Worm (Caenorhabditis elegans) whole organism, early embryonic: Measurements from ENCODE around the gene T14G8.4.

Experiments
- B0310.2 ChIP-seq: sonication (generic microtip); optimal IDR thresholded peaks from 2 replicates; lab custom pipeline; 2016; ENCODE audit warnings: mild to moderate bottlenecking, missing genetic modification characterization, missing compliant biosample characterization
- F13C5.2 ChIP-seq: sonication (generic microtip); optimal IDR thresholded peaks from 2 replicates; lab custom pipeline; 2017; ENCODE audit warnings: mild to moderate bottlenecking, missing genetic modification characterization, inconsistent platforms, missing compliant biosample characterization
- aly-1 ChIP-seq: sonication (generic microtip); optimal IDR thresholded peaks from 2 replicates; lab custom pipeline; 2016; ENCODE audit warnings: missing genetic modification characterization, missing compliant biosample characterization
- ama-1 ChIP-seq: fragments of 150-350 bp; optimal IDR thresholded peaks from 2 replicates; lab custom pipeline; 2014
- ceh-13 ChIP-seq: fragments of 200-800 bp; sonication (Bioruptor generic); optimal IDR thresholded peaks from 2 replicates; lab custom pipeline; 2018; ENCODE audit warnings: mild to moderate bottlenecking, missing genetic modification characterization, missing compliant biosample characterization
- ceh-36 ChIP-seq: sonication (generic microtip); optimal IDR thresholded peaks from 2 replicates; lab custom pipeline; 2016; ENCODE audit warnings: missing genetic modification characterization, inconsistent platforms, missing compliant biosample characterization
- ets-7 ChIP-seq: sonication (generic microtip); optimal IDR thresholded peaks from 2 replicates; lab custom pipeline; 2016; ENCODE audit warnings: missing genotype, missing genetic modification characterization, missing compliant biosample characterization
- flt-1 ChIP-seq: fragments of 200-800 bp; sonication (Bioruptor generic); IDR thresholded peaks from 2 replicates; pipeline ENCODE4 v1.3.6; 2022; ENCODE audit warnings: missing genetic modification characterization, missing compliant biosample characterization
- hmbx-1 ChIP-seq: sonication (generic microtip); optimal IDR thresholded peaks from 2 replicates; lab custom pipeline; 2016; ENCODE audit warnings: mild to moderate bottlenecking, missing genetic modification characterization, missing compliant biosample characterization
- hmg-4 ChIP-seq: fragments of 200-800 bp; sonication (Bioruptor generic); optimal IDR thresholded peaks from 2 replicates; lab custom pipeline; 2018; ENCODE audit warnings: mild to moderate bottlenecking, missing genetic modification characterization, missing compliant biosample characterization
- hnd-1 ChIP-seq: sonication (generic microtip); optimal IDR thresholded peaks from 2 replicates; lab custom pipeline; 2016; ENCODE audit warnings: missing genetic modification characterization, missing compliant biosample characterization
- pes-1 ChIP-seq: fragments of 200-800 bp; sonication (Bioruptor generic); IDR thresholded peaks from 2 replicates; pipeline ENCODE4 v1.3.6; 2022; ENCODE audit warnings: missing genetic modification reagents, missing genetic modification characterization, missing compliant biosample characterization
- scrt-1 ChIP-seq: fragments of 200-800 bp; sonication (Bioruptor generic); IDR thresholded peaks from 2 replicates; pipeline ENCODE4 v1.3.6; 2022; ENCODE audit warnings: missing genetic modification characterization, missing compliant biosample characterization
- sea-1 ChIP-seq: fragments of 200-800 bp; sonication (Bioruptor generic); conservative IDR thresholded peaks from 2 replicates; pipeline ENCODE4 v1.3.6; 2022; ENCODE audit warnings: missing genetic modification characterization, missing compliant biosample characterization
- tbx-11 ChIP-seq: fragments of 200-800 bp; sonication (Bioruptor generic); IDR thresholded peaks from 2 replicates; pipeline ENCODE4 v1.3.6; 2022; ENCODE audit warnings: missing genetic modification characterization, missing compliant biosample characterization
- tbx-37 ChIP-seq: fragments of 200-800 bp; sonication (Bioruptor generic); conservative IDR thresholded peaks from 2 replicates; pipeline ENCODE4 v1.3.6; 2022; ENCODE audit warnings: missing genetic modification reagents, missing genetic modification characterization, missing compliant biosample characterization
- tra-4 ChIP-seq: sonication (generic microtip); optimal IDR thresholded peaks from 2 replicates; lab custom pipeline; 2017; ENCODE audit warnings: missing genetic modification characterization, missing compliant biosample characterization

The T14G8.4 gene

ce11 chrX:12852575-12852974 lies 11.1 kb downstream of the T14G8.4 start, which contains the start of gene chd-3:
Gene chd-3 (minus strand): TSS chrX:12852601.
- no peak for TF ChIP-seq ceh-13
- no peak for TF ChIP-seq sea-1
- no peak for TF ChIP-seq ceh-36 (tag; lab: Kevin White, UChicago)
- no peak for TF ChIP-seq aly-1
- TF ChIP-seq B0310.2 (tag; lab: Kevin White, UChicago) = no peak
- TF ChIP-seq pes-1 (GFP tag; lab: Robert Waterston, UW) = no peak
- no peak for TF ChIP-seq flt-1 (GFP tag; lab: Robert Waterston, UW)
- no peak for TF ChIP-seq F13C5.2 (tag; lab: Kevin White, UChicago)
- TF ChIP-seq ama-1 (lab: Kevin White, UChicago) = no peak
- TF ChIP-seq scrt-1 (GFP tag; lab: Robert Waterston, UW) = no peak
- TF ChIP-seq hnd-1 = no peak
- no peak for TF ChIP-seq tra-4 (tag; lab: Kevin White, UChicago)
- no peak for TF ChIP-seq hmg-4 (GFP tag; lab: Kevin White, UChicago)
- TF ChIP-seq hmbx-1 (tag; lab: Kevin White, UChicago) = no peak
- no peak for TF ChIP-seq tbx-11 (GFP tag; lab: Robert Waterston, UW)
- no peak for TF ChIP-seq tbx-37
- TF ChIP-seq ets-7 (tag; lab: Kevin White, UChicago) = no peak

ce11 chrX:12846043-12846442 lies 17.7 kb downstream of the T14G8.4 start, which contains the start of gene C52G5.3:
Gene C52G5.3 (minus strand): TSS chrX:12846143.
- TF ChIP-seq ama-1 (lab: Kevin White, UChicago) (peak; percentile 49), ets-7 (tag; lab: Kevin White, UChicago) (no peak), ceh-36 (tag; lab: Kevin White, UChicago) (no peak), ceh-13 (no peak), tbx-11 (GFP tag; lab: Robert Waterston, UW) (no peak), flt-1 (GFP tag; lab: Robert Waterston, UW) (no peak)

- TF ChIP-seq flt-1 (GFP tag; lab: Robert Waterston, UW) (no peak), hmbx-1 (tag; lab: Kevin White, UChicago) (no peak), ceh-36 (tag; lab: Kevin White, UChicago) (no peak), tra-4 (tag; lab: Kevin White, UChicago) (no peak), pes-1 (GFP tag; lab: Robert Waterston, UW) (no peak), sea-1 (no peak), scrt-1 (GFP tag; lab: Robert Waterston, UW) (no peak), F13C5.2 (tag; lab: Kevin White, UChicago) (no peak), B0310.2 (tag; lab: Kevin White, UChicago) (no peak), ceh-13 (no peak), tbx-37 (no peak), ama-1 (lab: Kevin White, UChicago) (no peak), hnd-1 (no peak), aly-1 (no peak)
These were observed 19.5 kb downstream of the T14G8.4 start for ce11 chrX:12844170-12844569.

DNA sequence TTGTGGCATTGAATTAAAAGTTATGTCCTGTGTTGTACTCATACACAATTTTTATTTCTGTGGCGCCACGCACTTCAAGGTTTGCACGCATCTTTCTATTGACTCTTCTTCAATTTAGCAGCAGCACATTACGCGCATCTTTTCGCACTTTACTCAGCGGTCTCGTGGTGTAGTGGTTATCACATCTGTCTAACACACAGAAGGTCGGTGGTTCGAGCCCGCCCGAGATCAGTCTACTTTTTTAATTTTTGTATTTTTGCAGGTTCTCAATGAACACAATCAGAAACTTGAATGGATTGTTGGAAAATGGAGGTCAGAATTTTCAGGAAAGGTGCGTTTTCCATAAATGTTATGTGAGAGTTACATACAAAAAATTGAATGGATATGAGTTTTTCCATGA lies 20.2 kb downstream of the T14G8.4 start:
- peak; percentile 53 for TF ChIP-seq ceh-13
- no peak for TF ChIP-seq ets-7 (tag; lab: Kevin White, UChicago)
- TF ChIP-seq tbx-37 = peak; percentile 55
- peak; percentile 54 for TF ChIP-seq hmg-4 (GFP tag; lab: Kevin White, UChicago)
- no peak for TF ChIP-seq hnd-1
- TF ChIP-seq sea-1 = peak; percentile 70; the same call in 1 of the 2 replicates
- TF ChIP-seq F13C5.2 (tag; lab: Kevin White, UChicago) = peak; percentile 1
- TF ChIP-seq flt-1 (GFP tag; lab: Robert Waterston, UW) = peak; percentile 78
- peak; percentile 46 for TF ChIP-seq ceh-36 (tag; lab: Kevin White, UChicago)
- no peak for TF ChIP-seq aly-1
- TF ChIP-seq tbx-11 (GFP tag; lab: Robert Waterston, UW) = peak; percentile 63; the same call in 1 of the 2 replicates
- peak; percentile 1 for TF ChIP-seq hmbx-1 (tag; lab: Kevin White, UChicago)
- TF ChIP-seq B0310.2 (tag; lab: Kevin White, UChicago) = no peak
- TF ChIP-seq pes-1 (GFP tag; lab: Robert Waterston, UW) = peak; percentile 86
- TF ChIP-seq scrt-1 (GFP tag; lab: Robert Waterston, UW) = peak; percentile 61
- no peak for TF ChIP-seq tra-4 (tag; lab: Kevin White, UChicago)
- TF ChIP-seq ama-1 (lab: Kevin White, UChicago) = no peak

DNA sequence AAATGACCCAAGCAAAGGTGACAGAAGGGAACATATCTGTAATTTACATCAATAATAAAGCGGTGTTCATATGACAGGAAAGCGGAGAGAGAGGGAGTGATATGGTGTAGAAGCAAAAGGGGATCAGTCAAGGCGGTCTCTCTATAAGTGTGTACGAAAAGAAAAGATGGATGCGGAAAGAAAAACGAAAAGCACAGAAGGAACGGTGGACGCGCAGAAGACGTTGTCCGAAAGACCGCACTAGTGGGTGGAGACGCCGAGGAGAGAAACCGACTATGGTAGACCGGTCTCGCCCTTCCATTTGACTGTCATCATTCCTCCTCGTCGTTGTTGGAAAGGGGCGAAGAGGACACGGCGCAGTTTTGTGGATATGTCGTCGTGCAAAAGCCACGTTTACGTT lies 20.7 kb downstream of the T14G8.4 start, which contains the start of gene C52G5.2:
TSS of gene C52G5.2 (plus strand) at position 301 of the 400 bp plus-strand sequence.
- TF ChIP-seq hmbx-1 (tag; lab: Kevin White, UChicago) (no peak), ceh-36 (tag; lab: Kevin White, UChicago) (no peak)

DNA sequence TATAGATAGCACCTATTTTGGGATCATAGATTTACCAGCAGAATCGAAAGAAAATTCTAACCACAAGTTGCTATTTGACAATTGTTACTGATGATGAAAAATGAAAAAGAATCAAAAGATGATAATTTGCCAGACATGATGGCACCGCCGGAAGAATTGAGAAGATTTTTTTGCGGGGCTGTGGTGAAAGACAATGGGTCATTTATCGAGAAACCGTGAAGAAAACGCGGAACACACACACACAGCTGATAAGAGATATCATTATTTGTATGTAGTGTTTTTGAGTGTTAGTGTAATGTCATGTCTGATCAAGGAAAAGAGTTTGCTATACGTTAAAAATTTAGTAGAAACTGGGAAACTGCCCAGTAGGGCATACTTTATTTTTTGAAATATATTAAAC lies 28.8 kb downstream of the T14G8.4 start:
- TF ChIP-seq ama-1 (lab: Kevin White, UChicago) (no peak), ceh-13 (no peak)

DNA sequence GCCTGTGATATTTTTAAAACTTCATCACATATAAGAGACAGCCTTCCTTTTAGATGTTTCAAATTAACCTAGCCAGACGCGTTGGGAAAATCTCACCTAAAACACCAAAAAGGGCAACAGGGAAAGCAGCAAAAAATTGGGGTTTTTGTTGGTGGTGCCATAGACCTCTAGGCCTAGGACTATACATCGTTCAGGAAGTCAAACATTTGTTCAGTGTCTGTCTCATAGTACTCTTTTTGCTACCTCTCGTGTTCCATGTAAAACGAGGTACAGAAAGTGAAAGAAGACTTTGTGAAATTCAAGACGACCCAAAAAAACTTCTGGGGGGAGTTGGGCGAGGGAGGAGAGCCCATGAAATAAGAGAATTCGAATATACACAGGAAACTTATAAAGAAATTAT lies 34.6 kb downstream of the T14G8.4 start:
- no peak for TF ChIP-seq ceh-36 (tag; lab: Kevin White, UChicago)
- TF ChIP-seq sea-1 = no peak
- no peak for TF ChIP-seq ceh-13
- no peak for TF ChIP-seq tra-4 (tag; lab: Kevin White, UChicago)
- no peak for TF ChIP-seq aly-1
- no peak for TF ChIP-seq ama-1 (lab: Kevin White, UChicago)
- no peak for TF ChIP-seq B0310.2 (tag; lab: Kevin White, UChicago)
- TF ChIP-seq hmg-4 (GFP tag; lab: Kevin White, UChicago) = no peak
- TF ChIP-seq pes-1 (GFP tag; lab: Robert Waterston, UW) = no peak
- TF ChIP-seq ets-7 (tag; lab: Kevin White, UChicago) = no peak
- no peak for TF ChIP-seq hmbx-1 (tag; lab: Kevin White, UChicago)
- TF ChIP-seq F13C5.2 (tag; lab: Kevin White, UChicago) = no peak
- TF ChIP-seq scrt-1 (GFP tag; lab: Robert Waterston, UW) = no peak
- no peak for TF ChIP-seq tbx-37
- TF ChIP-seq flt-1 (GFP tag; lab: Robert Waterston, UW) = no peak
